Worm (Caenorhabditis elegans) whole organism, L3 larva: ENCODE data around the gene K08D10.10.

Source experiments
- nhr-67 ChIP-seq: fragments of 150-350 bp; optimal IDR thresholded peaks from 2 replicates; lab custom pipeline; 2014; ENCODE audit warnings: missing biosample characterization, missing genetic modification characterization
- nhr-76 ChIP-seq: fragments of 150-350 bp; sonication (generic microtip); optimal IDR thresholded peaks from 5 replicates; lab custom pipeline; 2014; ENCODE audit warnings: missing biosample characterization, missing genetic modification characterization

DNA sequence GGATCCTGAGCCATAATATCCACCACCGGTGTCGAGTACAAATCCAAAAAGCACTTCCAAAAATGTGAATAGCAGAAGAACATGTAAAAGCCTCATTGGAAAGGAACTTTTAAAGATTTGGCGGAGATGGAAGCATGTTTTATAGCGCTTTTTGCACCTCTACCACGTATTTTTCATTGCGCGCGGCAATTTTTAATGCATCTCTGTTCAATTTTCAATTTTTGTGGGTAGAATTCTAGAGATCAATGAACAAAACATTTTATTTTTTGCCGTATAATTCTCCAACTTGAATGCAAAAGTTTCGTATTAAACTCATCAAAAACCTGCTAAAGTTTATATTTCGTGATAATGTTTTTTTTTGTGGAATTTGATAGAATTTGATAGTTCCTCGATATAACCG lies 14.6 kb upstream of the K08D10.10 start, which contains the start of gene F49F1.9:
- TF ChIP-seq nhr-76 = no peak
- TF ChIP-seq nhr-67 (tag; lab: Kevin White, UChicago) = no peak
